Worm (Caenorhabditis elegans) whole organism, L1 larva: ENCODE data around the gene bath-20.

Experiments used
- elt-2 ChIP-seq: sonication (generic microtip); optimal IDR thresholded peaks from 2 replicates; lab custom pipeline; 2016; ENCODE audit warnings: missing genetic modification characterization, mild to moderate bottlenecking, inconsistent platforms, missing compliant biosample characterization, missing genetic modification reagents
- fkh-10 ChIP-seq: sonication (generic microtip); optimal IDR thresholded peaks from 2 replicates; lab custom pipeline; 2017; ENCODE audit warnings: missing biosample characterization, missing genetic modification reagents, missing genetic modification characterization

ce11 chrII:2076467-2076866 lies 34.1 kb upstream of the bath-20 start:
- no peak for TF ChIP-seq elt-2
- TF ChIP-seq fkh-10 (GFP tag; lab: Kevin White, UChicago), result no peak
